Fruit fly (Drosophila melanogaster) whole organism: ENCODE results near the gene CG32811.
A peak's percentile ranks its signal among the peaks of the same experiment; 100 is the strongest.

Experiments
- CG8478 ChIP-seq: fragments of >200 bp; optimal IDR thresholded peaks from 2 replicates; lab custom pipeline; 2018; ENCODE audit warnings: inconsistent platforms
- Dll ChIP-seq: fragments of >200 bp; optimal IDR thresholded peaks from 2 replicates; lab custom pipeline; 2017
- EcR ChIP-seq, 2 experiments: fragments of >200 bp; optimal IDR thresholded peaks; 2 replicates each; lab custom pipeline; 2017; ENCODE audit warnings: missing biosample characterization in 2 of 2, missing genetic modification characterization in 2 of 2, missing genetic modification reagents in 2 of 2
- pan ChIP-seq: fragments of >200 bp; optimal IDR thresholded peaks from 2 replicates; lab custom pipeline; 2017
- psq ChIP-seq: fragments of >200 bp; optimal IDR thresholded peaks from 2 replicates; lab custom pipeline; 2017
- usp ChIP-seq: fragments of >200 bp; optimal IDR thresholded peaks from 2 replicates; lab custom pipeline; 2017; ENCODE audit warnings: missing biosample characterization, missing genetic modification characterization, mixed read lengths

CG32811 gene

DNA sequence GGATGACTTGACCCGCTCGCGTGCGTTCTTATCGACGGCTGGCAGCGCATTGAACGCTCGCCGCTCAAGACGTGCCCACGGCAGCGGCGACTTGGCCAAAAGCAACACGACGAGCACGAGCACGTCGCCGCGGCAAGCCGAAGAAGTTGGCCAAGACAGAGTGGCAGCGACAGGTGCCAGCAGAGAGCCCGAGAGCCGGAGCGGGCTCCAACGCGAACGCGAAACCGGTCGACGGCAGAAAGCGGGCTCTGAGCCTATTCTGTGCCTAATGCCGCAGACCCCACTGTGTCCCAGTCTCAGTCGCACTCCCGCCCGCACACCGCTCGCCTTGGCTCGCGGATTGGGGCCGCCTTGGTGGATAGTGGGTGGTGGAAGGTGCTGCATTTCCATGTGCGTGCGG, 10.3 kb upstream of the CG32811 start:
- no peak for TF ChIP-seq Dll (lab: Kevin White, UChicago)

DNA sequence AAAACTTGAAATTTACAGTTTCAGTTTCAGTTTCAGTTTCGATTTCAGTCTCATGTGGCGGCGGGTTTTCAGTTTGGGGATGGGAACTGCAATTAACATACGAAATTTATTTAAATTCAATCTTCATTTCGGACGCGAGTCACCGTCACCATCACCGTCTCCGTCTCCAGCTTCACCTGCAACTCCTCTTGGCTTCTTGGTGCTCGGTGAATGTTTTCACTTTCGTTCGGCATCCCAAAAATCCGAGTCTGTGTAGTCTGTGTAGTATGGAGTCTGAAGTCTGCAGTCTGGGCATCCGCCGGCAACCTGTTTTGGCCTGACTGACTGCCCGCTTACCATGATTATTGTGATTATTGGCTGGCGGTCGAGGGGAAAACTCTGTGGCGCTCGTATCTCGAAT, 5.8 kb upstream of the CG32811 start:
- TF ChIP-seq usp: no peak
- TF ChIP-seq Dll (lab: Kevin White, UChicago): no peak
- no peak for TF ChIP-seq pan (lab: Kevin White, UChicago)
- TF ChIP-seq psq: no peak
- no peak for TF ChIP-seq CG8478
- no peak for TF ChIP-seq EcR (GFP tag; optimal IDR thresholded peaks at IDR 0.05; lab: Kevin White, UChicago)

DNA sequence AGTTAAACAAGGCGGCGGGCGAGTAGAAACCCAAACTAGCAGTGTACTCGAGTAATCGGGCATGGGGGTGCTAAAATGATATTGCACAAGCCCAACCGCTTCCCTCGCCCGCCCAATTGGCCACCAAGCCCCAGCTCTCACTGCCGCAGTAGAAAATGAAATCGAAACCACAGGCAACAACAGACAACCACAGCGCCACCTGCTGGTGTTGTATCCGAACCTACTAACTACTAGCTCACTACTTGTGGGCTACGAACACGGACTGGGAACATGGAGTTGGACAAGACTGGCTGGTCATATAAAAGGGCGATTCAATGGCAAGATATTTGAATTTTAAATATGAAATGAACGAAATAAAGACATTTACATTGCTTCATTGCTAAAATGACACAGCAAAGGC, 1.7 kb upstream of the CG32811 start:
- no peak for TF ChIP-seq pan (lab: Kevin White, UChicago)
- TF ChIP-seq usp: no peak
- no peak for TF ChIP-seq EcR (GFP tag; optimal IDR thresholded peaks at IDR 0.05; lab: Kevin White, UChicago)
- TF ChIP-seq Dll (lab: Kevin White, UChicago): no peak
- no peak for TF ChIP-seq psq
- no peak for TF ChIP-seq CG8478

DNA sequence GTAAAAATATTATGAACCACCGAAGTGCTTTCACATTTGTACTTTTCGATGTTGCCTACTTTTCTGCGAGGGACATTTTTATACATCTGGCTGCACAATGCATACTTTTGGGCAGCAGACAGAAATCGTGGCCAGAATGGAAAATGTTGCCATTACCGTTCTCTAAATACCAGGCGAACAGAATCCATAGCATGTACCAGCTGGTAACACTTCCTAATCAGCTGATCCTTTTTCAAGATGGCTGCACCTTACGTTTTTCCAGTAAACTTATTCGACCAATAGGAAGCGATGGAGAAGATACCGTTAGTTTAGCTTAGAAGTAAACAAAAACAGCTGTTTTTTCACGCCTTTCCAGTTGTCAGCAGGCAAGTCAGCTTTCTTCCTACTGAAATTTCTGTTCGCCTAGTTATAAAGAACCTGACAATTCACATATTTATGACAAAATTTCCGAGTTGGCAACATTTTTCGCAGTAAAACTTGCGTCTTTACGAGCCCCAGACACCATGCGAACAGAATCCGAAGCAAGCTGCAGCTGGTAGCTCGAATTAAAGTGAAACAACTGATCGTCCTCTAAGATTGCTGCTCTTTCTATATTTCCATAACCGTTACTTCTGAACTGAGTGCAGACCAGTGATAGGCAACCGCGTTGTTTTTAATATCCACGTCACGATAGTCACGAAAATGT, 9.1 kb downstream of the CG32811 start:
- no peak for TF ChIP-seq EcR (GFP tag; optimal IDR thresholded peaks at IDR 0.05; lab: Kevin White, UChicago)

DNA sequence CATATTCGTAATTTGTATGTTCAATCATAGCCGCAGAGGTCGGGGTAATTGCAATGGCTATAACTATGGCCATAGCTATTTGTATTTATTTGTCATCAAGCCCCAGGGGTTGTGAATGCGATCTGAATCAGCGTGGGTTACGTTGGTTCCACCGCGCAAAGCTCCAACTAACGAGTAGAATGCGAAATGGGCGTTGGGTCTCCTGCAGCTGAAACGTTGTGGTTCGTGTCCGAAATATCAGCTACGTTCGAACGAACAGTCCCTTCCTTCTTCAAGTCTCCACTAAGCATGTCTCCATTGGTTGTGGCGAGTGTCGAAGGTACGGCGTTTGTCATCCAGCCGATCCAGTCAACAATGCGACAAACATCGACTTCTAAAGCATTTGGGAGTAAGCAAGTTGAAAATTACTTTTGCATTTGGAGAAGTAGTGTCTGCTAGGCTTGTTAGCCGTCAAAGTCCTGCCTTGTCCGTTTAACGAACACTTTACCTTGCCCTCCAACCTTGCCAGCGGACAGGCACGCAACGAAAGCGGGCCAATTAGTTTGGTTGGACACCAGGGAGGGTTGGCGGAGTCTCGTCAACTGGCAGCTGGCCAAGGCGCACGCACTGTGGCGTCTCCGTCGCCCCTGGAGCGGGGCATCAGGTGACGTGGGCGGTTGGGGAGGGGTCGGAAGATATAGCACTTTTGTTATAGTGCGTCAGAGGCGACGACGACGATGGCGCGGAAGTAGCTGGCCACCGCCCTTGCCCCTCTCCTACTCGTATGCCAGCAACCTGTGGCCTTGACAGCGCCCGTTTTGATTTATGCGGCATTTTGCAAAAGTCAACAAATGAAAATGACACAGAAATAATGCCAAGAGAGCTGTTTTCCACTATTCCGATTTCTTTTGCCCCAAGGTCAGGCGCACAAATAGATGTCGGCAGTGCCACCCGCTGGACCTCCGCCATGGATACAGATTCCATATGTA, 11.0 kb downstream of the CG32811 start, which contains the start of gene CG32812:
CG32812 (plus strand) TSS at position 423 of the 968 bp plus-strand sequence.
- TF ChIP-seq usp: no peak
- no peak for TF ChIP-seq CG8478
- TF ChIP-seq psq: no peak
- TF ChIP-seq pan (lab: Kevin White, UChicago): no peak
- no peak for TF ChIP-seq Dll (lab: Kevin White, UChicago)
- no peak for TF ChIP-seq EcR (GFP tag; optimal IDR thresholded peaks at IDR 0.05; lab: Kevin White, UChicago)

DNA sequence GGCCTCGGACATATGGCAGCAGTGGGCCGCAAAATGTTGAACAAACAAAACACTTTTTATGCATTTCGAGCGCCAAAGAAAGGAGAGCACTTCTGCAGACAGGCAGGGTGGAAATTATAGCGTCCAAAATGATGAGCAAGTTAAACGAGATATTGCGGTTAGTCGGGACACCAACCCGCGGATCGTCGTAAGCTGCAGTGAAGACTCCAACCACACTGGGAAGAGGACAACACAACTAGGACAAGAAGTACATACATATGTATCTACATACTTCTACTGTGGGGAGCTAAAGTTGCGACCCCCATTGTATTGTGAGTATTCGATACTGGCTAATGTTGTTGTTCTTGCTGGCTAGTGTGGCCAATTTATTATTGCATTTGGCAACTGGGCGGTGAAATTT, 12.1 kb downstream of the CG32811 start:
- no peak for TF ChIP-seq Dll (lab: Kevin White, UChicago)
- no peak for TF ChIP-seq psq
- TF ChIP-seq CG8478: no peak
- TF ChIP-seq usp: no peak
- no peak for TF ChIP-seq EcR (GFP tag; optimal IDR thresholded peaks at IDR 0.05; lab: Kevin White, UChicago)
- TF ChIP-seq pan (lab: Kevin White, UChicago): no peak

DNA sequence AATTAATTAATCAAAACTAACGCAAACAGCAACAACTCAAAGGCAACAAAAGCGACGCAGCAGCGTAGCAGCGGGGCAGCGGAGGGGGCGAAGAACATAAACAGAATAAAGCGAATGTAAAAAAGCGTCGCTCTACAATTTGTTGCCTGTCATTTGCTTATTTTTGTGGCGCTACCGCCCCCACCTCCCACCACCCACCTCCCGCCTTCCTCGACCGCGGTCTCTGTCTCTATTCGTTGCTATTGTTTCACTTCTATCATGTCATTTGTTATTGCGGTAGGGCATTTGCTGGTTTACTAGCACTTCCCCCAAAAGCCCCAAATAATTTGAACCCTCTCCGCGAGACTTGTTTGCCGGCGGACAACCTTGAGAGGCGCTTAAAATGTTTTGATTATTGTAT, 12.9 kb downstream of the CG32811 start:
- TF ChIP-seq usp (no peak), Dll (lab: Kevin White, UChicago) (no peak), psq (no peak), EcR (GFP tag; optimal IDR thresholded peaks at IDR 0.05; lab: Kevin White, UChicago) (no peak), pan (lab: Kevin White, UChicago) (no peak), CG8478 (no peak)

DNA sequence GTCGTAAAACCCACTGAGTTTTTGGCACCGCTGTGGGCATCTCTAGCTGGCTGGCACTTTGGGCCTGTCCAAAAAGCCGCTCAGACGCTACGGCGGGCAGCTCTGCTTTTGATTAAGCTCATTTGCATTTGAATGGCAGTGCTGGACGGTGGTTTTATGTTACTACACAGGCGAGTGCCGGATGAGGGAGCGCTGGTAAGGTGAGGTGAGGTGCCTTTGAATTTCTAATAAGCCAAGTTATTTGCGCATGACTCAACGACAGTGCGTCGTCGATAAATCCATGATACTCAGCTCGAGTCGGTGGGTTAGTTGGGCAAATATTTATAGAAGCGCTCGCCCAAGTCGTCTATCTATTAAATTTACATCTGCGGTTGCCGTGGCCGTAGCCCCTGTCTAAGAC, 13.9 kb downstream of the CG32811 start:
- TF ChIP-seq Dll (lab: Kevin White, UChicago) (no peak), CG8478 (no peak), usp (no peak), psq (no peak), pan (lab: Kevin White, UChicago) (no peak), EcR (GFP tag; optimal IDR thresholded peaks at IDR 0.05; lab: Kevin White, UChicago) (no peak)

DNA sequence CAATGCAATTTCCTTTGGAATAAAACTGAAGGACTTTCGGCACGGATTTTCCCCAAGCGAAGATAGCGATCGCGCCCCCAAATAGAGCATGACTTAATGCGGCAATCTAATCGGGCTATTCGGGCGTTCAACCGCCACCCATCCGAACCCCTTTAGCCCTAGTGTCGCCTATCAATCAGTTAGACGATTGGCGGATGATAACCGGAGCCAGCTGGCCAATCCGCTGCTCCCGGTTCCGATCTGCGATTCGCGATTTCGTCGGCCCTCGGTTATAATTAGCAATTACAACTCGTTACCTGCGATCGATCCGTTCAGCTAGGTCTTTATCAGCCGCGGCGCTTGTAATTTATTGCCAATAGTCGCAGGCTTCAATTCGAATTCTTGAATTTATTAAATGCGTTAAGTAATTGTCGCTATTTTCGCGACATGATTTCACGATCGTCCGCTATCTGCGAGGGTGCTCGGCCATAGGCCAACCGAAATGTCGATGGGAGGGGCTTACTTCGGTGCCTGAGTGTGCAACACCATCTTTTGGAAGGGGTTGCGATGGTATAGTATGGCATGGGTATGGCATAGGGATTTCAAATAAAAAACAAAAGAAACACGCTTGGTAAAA, 15.1 kb downstream of the CG32811 start:
- TF ChIP-seq EcR (GFP tag; optimal IDR thresholded peaks at IDR 0.05; lab: Kevin White, UChicago) (no peak), usp (no peak), CG8478 (no peak), psq (no peak), pan (lab: Kevin White, UChicago) (no peak), Dll (lab: Kevin White, UChicago) (no peak)

DNA sequence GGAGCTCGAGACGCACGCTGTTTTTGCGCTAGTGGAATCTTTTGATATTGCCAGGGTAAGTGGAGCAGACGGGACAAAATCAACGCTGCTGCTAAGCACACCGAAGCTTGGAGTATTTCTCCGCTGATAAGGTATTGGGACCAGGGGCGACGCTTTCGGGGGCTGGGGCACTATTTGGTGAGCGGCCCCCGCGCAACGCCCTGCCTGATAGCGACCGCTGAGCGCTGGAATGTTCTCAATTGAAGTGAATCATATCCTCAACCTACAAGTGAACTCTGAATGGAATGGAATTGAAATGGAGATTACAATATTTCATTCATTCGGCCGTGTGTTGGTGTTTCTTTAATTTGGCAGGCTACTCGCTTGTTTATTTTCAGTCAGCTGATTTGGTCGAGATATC, 15.8 kb downstream of the CG32811 start:
- TF ChIP-seq Dll (lab: Kevin White, UChicago) (no peak), pan (lab: Kevin White, UChicago) (no peak), EcR (GFP tag; optimal IDR thresholded peaks at IDR 0.05; lab: Kevin White, UChicago) (no peak), CG8478 (no peak), usp (no peak), psq (no peak)

DNA sequence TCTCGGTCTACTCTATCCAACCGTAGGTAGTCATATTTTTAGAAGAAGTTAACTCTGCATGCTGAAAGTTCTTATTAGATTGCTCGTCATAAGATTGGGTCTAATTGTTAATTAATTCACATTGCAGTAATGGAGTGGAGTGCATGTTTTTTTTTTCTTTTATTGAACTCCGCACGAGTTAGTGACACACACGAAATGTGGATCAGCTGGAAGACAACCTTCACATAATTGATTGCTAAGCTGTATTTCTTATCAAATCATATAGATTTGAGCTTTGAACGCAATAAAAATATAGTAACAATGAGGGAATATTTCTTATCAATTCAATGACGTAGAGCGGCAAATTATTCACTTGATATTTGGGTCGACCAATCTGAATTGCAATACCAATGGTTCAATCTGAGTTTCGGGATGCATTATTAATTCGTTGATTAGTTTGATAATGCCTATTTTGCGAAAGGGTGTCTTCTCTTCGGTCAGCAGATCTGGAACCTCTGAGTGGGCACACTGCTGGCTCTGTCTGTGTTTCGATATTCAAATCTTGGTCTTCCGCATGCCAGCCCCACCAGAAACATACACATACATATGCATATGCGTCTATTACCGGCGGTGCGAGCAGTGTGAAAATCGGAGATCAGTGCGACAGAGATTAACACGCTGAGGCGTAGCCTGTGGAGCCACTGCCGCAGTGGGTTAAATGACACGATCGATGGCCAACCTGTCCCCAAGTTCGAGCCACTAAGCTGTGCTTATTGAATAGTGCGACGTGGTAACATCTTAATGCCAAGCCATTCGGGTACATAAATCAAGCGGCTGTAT, 19.2 kb downstream of the CG32811 start:
- TF ChIP-seq pan (lab: Kevin White, UChicago): no peak
- TF ChIP-seq EcR (GFP tag; optimal IDR thresholded peaks at IDR 0.05; lab: Kevin White, UChicago): no peak
- TF ChIP-seq CG8478: no peak
- TF ChIP-seq usp: no peak
- no peak for TF ChIP-seq Dll (lab: Kevin White, UChicago)
- TF ChIP-seq psq: no peak

DNA sequence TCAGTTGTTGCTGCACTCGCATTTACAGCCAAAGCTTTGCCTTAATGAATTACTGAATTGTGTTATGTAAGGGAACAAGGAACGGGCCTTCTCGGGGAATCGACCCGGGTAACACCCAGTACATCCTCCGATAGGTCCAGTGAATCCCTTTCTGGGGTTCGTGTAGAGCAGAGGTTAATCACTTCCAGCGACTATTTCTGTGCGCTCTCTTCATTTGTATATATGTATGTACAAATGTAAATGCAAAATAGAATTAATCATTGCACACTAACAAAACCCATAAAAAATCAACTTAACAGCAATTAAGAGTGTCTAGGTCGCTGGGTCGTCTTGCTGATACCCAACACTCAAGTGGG, 20.7 kb downstream of the CG32811 start:
- TF ChIP-seq pan (lab: Kevin White, UChicago) (peak; percentile 59), usp (no peak), EcR (GFP tag; optimal IDR thresholded peaks at IDR 0.05; lab: Kevin White, UChicago) (no peak), CG8478 (no peak), Dll (lab: Kevin White, UChicago) (no peak)
